Worm (Caenorhabditis elegans) whole organism, late embryonic: Measurements from ENCODE around the gene Y14H12B.1.

Experiments used
- C08G9.2 ChIP-seq: sonication (generic microtip); optimal IDR thresholded peaks from 2 replicates; lab custom pipeline; 2016; ENCODE audit warnings: mild to moderate bottlenecking, missing genetic modification characterization, moderate library complexity, missing compliant biosample characterization
- F13H6.1 ChIP-seq: sonication (generic microtip); optimal IDR thresholded peaks from 2 replicates; lab custom pipeline; 2016; ENCODE audit warnings: missing genetic modification characterization, missing compliant biosample characterization
- K02D7.2 ChIP-seq: sonication (generic microtip); optimal IDR thresholded peaks from 2 replicates; lab custom pipeline; 2017; ENCODE audit warnings: mild to moderate bottlenecking, missing genetic modification characterization, missing compliant biosample characterization
- T23F11.4 ChIP-seq: fragments of 200-800 bp; sonication (Bioruptor generic); optimal IDR thresholded peaks from 2 replicates; lab custom pipeline; 2018; ENCODE audit warnings: mild to moderate bottlenecking, missing genetic modification characterization, missing compliant biosample characterization
- Y22D7AL.16 ChIP-seq: sonication (generic microtip); optimal IDR thresholded peaks from 2 replicates; lab custom pipeline; 2016; ENCODE audit warnings: missing genetic modification characterization, missing compliant biosample characterization
- ceh-18 ChIP-seq: sonication (generic microtip); optimal IDR thresholded peaks from 2 replicates; lab custom pipeline; 2016; ENCODE audit warnings: missing genetic modification characterization, missing compliant biosample characterization
- ceh-19 ChIP-seq: fragments of 200-800 bp; sonication (Bioruptor generic); optimal IDR thresholded peaks from 2 replicates; lab custom pipeline; 2018; ENCODE audit warnings: mild to moderate bottlenecking, missing genetic modification characterization, missing compliant biosample characterization
- ceh-30 ChIP-seq: fragments of 150-350 bp; optimal IDR thresholded peaks from 2 replicates; lab custom pipeline; 2014; ENCODE audit warnings: missing biosample characterization, missing genetic modification characterization
- ceh-31 ChIP-seq: sonication (generic microtip); optimal IDR thresholded peaks from 2 replicates; lab custom pipeline; 2016; ENCODE audit warnings: missing genetic modification characterization, missing compliant biosample characterization
- ceh-34 ChIP-seq: sonication (generic microtip); optimal IDR thresholded peaks from 2 replicates; lab custom pipeline; 2016; ENCODE audit warnings: mild to moderate bottlenecking, missing genetic modification characterization, missing compliant biosample characterization
- ceh-9 ChIP-seq: sonication (generic microtip); optimal IDR thresholded peaks from 2 replicates; lab custom pipeline; 2016; ENCODE audit warnings: mild to moderate bottlenecking, missing genetic modification characterization, inconsistent platforms, missing compliant biosample characterization
- che-1 ChIP-seq: sonication (generic microtip); optimal IDR thresholded peaks from 2 replicates; lab custom pipeline; 2016; ENCODE audit warnings: mild to moderate bottlenecking, missing genetic modification characterization, missing compliant biosample characterization
- dmd-4 ChIP-seq: sonication (generic microtip); optimal IDR thresholded peaks from 2 replicates; lab custom pipeline; 2016; ENCODE audit warnings: borderline replicate concordance, missing genetic modification characterization, missing compliant biosample characterization
- elt-2 ChIP-seq: sonication (generic microtip); optimal IDR thresholded peaks from 2 replicates; lab custom pipeline; 2016; ENCODE audit warnings: missing genetic modification reagents, missing genetic modification characterization, missing compliant biosample characterization
- elt-4 ChIP-seq: sonication (generic microtip); optimal IDR thresholded peaks from 2 replicates; lab custom pipeline; 2016; ENCODE audit warnings: missing genetic modification characterization, missing compliant biosample characterization
- ets-4 ChIP-seq: sonication (generic microtip); optimal IDR thresholded peaks from 2 replicates; lab custom pipeline; 2016; ENCODE audit warnings: missing genetic modification characterization, missing compliant biosample characterization
- eyg-1 ChIP-seq: sonication (generic microtip); optimal IDR thresholded peaks from 2 replicates; lab custom pipeline; 2016; ENCODE audit warnings: missing genotype, missing genetic modification characterization, missing compliant biosample characterization
- fkh-10 ChIP-seq: fragments of 150-350 bp; optimal IDR thresholded peaks from 2 replicates; lab custom pipeline; 2014; ENCODE audit warnings: missing biosample characterization, missing genetic modification reagents, missing genetic modification characterization
- fkh-6 ChIP-seq: sonication (generic microtip); optimal IDR thresholded peaks from 2 replicates; lab custom pipeline; 2016; ENCODE audit warnings: missing genetic modification characterization, missing compliant biosample characterization
- hlh-13 ChIP-seq: fragments of 200-800 bp; sonication (Bioruptor generic); optimal IDR thresholded peaks from 2 replicates; lab custom pipeline; 2018; ENCODE audit warnings: mild to moderate bottlenecking, missing genetic modification characterization, missing compliant biosample characterization
- hlh-6 ChIP-seq: sonication (generic microtip); optimal IDR thresholded peaks from 2 replicates; lab custom pipeline; 2016; ENCODE audit warnings: missing genotype, missing genetic modification characterization, missing compliant biosample characterization
- mec-3 ChIP-seq: sonication (generic microtip); optimal IDR thresholded peaks from 2 replicates; lab custom pipeline; 2016; ENCODE audit warnings: borderline replicate concordance, missing genetic modification characterization, missing compliant biosample characterization
- nfya-1 ChIP-seq: sonication (generic microtip); optimal IDR thresholded peaks from 2 replicates; lab custom pipeline; 2017; ENCODE audit warnings: missing genetic modification characterization, mild to moderate bottlenecking, missing compliant biosample characterization, antibody characterized with exemption, moderate library complexity
- nhr-11 ChIP-seq: fragments of 150-350 bp; optimal IDR thresholded peaks from 2 replicates; lab custom pipeline; 2014; ENCODE audit warnings: missing biosample characterization, missing genetic modification characterization
- npax-4 ChIP-seq: sonication (generic microtip); optimal IDR thresholded peaks from 2 replicates; lab custom pipeline; 2016; ENCODE audit warnings: missing genetic modification characterization, missing compliant biosample characterization
- pat-9 ChIP-seq: fragments of 200-800 bp; sonication (Bioruptor generic); optimal IDR thresholded peaks from 2 replicates; lab custom pipeline; 2018; ENCODE audit warnings: mild to moderate bottlenecking, missing genetic modification characterization, moderate library complexity, missing compliant biosample characterization
- pax-1 ChIP-seq: fragments of 150-350 bp; optimal IDR thresholded peaks from 2 replicates; lab custom pipeline; 2014; ENCODE audit warnings: missing biosample characterization, missing genetic modification characterization
- ref-2 ChIP-seq: sonication (generic microtip); optimal IDR thresholded peaks from 2 replicates; lab custom pipeline; 2016; ENCODE audit warnings: missing genetic modification characterization, missing compliant biosample characterization
- sdc-2 ChIP-seq: sonication (generic microtip); optimal IDR thresholded peaks from 2 replicates; lab custom pipeline; 2016; ENCODE audit warnings: missing genotype, missing genetic modification characterization, missing compliant biosample characterization
- sox-2 ChIP-seq: fragments of 200-800 bp; sonication (Bioruptor generic); IDR thresholded peaks from 2 replicates; pipeline ENCODE4 v1.3.6; 2022; ENCODE audit warnings: missing genetic modification reagents, missing genetic modification characterization, missing compliant biosample characterization
- syd-9 ChIP-seq: sonication (generic microtip); optimal IDR thresholded peaks from 2 replicates; lab custom pipeline; 2016; ENCODE audit warnings: mild to moderate bottlenecking, missing genetic modification characterization, moderate library complexity, missing compliant biosample characterization
- tbx-2 ChIP-seq: sonication (generic microtip); optimal IDR thresholded peaks from 2 replicates; lab custom pipeline; 2016; ENCODE audit warnings: missing genetic modification characterization, missing compliant biosample characterization
- unc-3 ChIP-seq, 2 experiments: fragments of 200-800 bp in 1 of 2; sonication (Bioruptor generic) in 1 of 2; sonication (generic microtip) in 1 of 2; conservative IDR thresholded peaks in 1 of 2; optimal IDR thresholded peaks in 1 of 2; 2 replicates each; pipeline versions ENCODE4 v1.3.6 to Lab custom; 2016 to 2022; ENCODE audit warnings: missing compliant biosample characterization in 2 of 2, missing genetic modification characterization in 2 of 2, missing genetic modification reagents in 1 of 2
- unc-42 ChIP-seq: sonication (generic microtip); optimal IDR thresholded peaks from 2 replicates; lab custom pipeline; 2016; ENCODE audit warnings: missing genotype, missing genetic modification characterization, missing compliant biosample characterization
- unc-55 ChIP-seq: sonication (generic microtip); optimal IDR thresholded peaks from 2 replicates; lab custom pipeline; 2017; ENCODE audit warnings: missing biosample characterization, missing genetic modification reagents, missing genetic modification characterization
- zip-5 ChIP-seq: sonication (generic microtip); optimal IDR thresholded peaks from 2 replicates; lab custom pipeline; 2016; ENCODE audit warnings: missing genetic modification characterization, missing compliant biosample characterization

Y14H12B.1 gene

DNA sequence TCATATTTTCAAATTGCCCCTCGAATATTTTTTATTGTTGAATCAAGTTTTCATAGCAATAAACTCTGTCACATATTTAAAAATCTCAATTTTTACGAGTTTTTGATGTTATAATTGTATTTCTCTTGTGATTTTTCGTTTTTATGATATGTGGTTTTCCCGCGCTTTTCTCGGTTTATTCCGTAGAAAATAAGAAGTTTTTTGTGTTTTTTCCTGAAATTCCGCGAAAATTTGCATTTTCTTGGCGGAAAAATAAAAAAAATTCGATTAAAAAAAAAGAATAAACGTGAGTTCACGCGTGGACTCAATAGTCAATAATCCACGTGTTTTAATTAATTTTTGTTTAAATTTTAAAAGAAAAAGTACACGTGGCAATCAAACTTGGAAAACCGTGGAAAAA, 1.7 kb downstream of the Y14H12B.1 start:
- TF ChIP-seq che-1 (tag; lab: Kevin White, UChicago): no peak
- no peak for TF ChIP-seq sox-2 (GFP tag; lab: Robert Waterston, UW)
- TF ChIP-seq C08G9.2: no peak
- TF ChIP-seq nhr-11: no peak
- TF ChIP-seq ceh-30 (tag; lab: Kevin White, UChicago): no peak
- TF ChIP-seq T23F11.4 (GFP tag; lab: Kevin White, UChicago): no peak
- TF ChIP-seq fkh-6 (tag; lab: Kevin White, UChicago): no peak
- no peak for TF ChIP-seq pat-9
- TF ChIP-seq ceh-9 (tag; lab: Kevin White, UChicago): no peak
- no peak for TF ChIP-seq ceh-19 (GFP tag; lab: Kevin White, UChicago)
- no peak for TF ChIP-seq fkh-10 (GFP tag; lab: Kevin White, UChicago)
- TF ChIP-seq zip-5 (tag; lab: Kevin White, UChicago): no peak

DNA sequence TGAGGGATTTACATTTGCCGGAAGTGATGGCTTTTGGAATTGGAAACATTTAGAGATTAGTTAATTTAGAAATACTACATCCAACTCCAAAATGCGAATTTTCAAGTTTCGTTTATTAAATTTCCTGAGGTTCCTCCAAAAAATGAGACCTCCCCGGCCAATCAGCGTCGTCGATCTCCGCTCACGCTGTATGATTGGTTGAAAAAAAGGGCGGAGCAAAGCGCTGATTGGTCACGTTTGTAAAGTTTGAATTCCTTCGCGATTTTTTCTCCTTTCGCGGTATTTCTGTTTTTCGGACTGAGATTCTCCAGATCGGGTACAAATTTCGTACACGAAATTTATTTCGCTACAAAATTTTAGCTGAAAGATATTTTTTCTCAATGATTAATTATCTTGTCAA, 13.2 kb downstream of the Y14H12B.1 start:
- peak; percentile 82 for TF ChIP-seq nfya-1 (tag; lab: Kevin White, UChicago)
- TF ChIP-seq hlh-13 (GFP tag; lab: Kevin White, UChicago): no peak

DNA sequence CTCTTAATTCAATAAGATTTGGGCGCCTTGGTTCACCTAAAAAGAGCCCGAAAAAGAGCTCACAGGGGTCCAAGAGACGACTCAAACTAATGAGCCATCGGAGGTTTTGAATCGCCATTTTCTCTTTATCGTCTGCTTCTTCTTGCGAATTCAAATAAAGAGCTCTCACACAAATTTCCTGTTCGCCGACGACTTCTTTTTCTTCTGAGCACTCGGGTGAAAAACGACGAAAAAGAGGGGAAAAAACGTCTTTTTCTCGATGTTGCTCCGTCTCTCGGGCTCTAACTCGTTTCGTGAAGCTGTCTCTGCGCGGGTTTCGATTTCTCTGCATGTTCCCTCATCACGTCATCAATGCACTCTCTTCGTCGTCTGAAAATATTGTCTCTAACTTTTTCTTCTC, 14.3 kb downstream of the Y14H12B.1 start:
- TF ChIP-seq elt-4 (no peak), unc-3 (GFP tag; conservative IDR thresholded peaks at IDR 0.05; lab: Robert Waterston, UW) (no peak), unc-3 (tag; optimal IDR thresholded peaks at IDR 0.05; lab: Kevin White, UChicago) (no peak), Y22D7AL.16 (no peak), ceh-18 (no peak), dmd-4 (tag; lab: Kevin White, UChicago) (no peak), pax-1 (tag; lab: Kevin White, UChicago) (no peak), hlh-6 (tag; lab: Kevin White, UChicago) (no peak), unc-55 (GFP tag; lab: Kevin White, UChicago) (no peak), F13H6.1 (no peak), elt-2 (no peak), mec-3 (no peak), ref-2 (tag; lab: Kevin White, UChicago) (no peak), K02D7.2 (tag; lab: Kevin White, UChicago) (no peak), sdc-2 (tag; lab: Kevin White, UChicago) (no peak), pat-9 (no peak), tbx-2 (tag; lab: Kevin White, UChicago) (no peak), hlh-13 (GFP tag; lab: Kevin White, UChicago) (no peak)

DNA sequence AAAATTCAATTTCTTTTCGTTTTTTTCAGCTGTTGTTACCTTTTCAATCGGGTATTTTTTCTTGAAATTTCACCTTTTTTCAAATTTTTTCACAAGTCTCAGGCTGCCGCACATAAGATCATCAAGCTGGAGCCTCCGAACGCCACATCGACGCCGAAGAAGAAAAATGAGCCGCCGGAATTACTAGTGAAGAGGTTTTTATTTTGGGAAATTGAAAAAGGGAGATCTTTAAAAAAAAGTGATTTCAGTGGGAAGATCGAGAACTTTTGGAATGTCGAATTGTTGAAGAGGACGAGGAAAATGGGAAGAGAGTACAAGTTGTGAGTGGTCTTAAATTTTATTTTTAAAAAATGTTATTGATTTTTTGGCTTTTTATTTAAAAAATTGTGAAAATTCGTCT, 15.8 kb downstream of the Y14H12B.1 start, which contains the start of gene sea-2:
TSS of gene sea-2 (plus strand) at position 301 of the 400 bp plus-strand sequence.
- TF ChIP-seq nfya-1 (tag; lab: Kevin White, UChicago) (no peak), ceh-34 (no peak), unc-42 (tag; lab: Kevin White, UChicago) (no peak), dmd-4 (tag; lab: Kevin White, UChicago) (no peak), che-1 (tag; lab: Kevin White, UChicago) (no peak), ets-4 (no peak), syd-9 (no peak), nhr-11 (no peak), hlh-13 (GFP tag; lab: Kevin White, UChicago) (no peak), ref-2 (tag; lab: Kevin White, UChicago) (no peak), fkh-10 (GFP tag; lab: Kevin White, UChicago) (no peak)

DNA sequence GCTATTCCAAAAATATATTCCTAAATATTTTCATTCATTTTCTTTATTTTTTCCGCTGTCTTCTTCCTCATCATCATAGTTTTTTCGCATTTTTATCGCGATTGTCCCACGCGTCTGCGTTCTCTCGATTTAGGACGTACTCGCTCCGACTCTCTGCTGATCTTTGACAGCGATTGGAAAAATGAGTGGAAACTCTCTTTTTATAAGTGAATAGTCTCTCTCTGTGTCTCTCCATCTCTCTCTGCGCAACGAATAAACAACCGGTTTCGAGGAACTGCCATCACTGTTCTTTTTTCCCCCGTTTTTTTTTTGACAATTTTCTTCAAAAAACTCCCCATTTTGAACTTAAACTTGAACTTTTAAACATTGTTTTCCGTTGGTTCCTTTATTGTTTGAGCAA, 17.1 kb downstream of the Y14H12B.1 start:
- no peak for TF ChIP-seq npax-4 (tag; lab: Kevin White, UChicago)
- no peak for TF ChIP-seq eyg-1 (tag; lab: Kevin White, UChicago)
- TF ChIP-seq hlh-6 (tag; lab: Kevin White, UChicago): no peak
- TF ChIP-seq syd-9: no peak
- TF ChIP-seq ceh-31 (tag; lab: Kevin White, UChicago): no peak
